Worm (Caenorhabditis elegans): ENCODE results near the gene F53F1.4.
A peak's percentile ranks its signal among the peaks of the same experiment; 100 is the strongest.

F53F1.4 gene

DNA sequence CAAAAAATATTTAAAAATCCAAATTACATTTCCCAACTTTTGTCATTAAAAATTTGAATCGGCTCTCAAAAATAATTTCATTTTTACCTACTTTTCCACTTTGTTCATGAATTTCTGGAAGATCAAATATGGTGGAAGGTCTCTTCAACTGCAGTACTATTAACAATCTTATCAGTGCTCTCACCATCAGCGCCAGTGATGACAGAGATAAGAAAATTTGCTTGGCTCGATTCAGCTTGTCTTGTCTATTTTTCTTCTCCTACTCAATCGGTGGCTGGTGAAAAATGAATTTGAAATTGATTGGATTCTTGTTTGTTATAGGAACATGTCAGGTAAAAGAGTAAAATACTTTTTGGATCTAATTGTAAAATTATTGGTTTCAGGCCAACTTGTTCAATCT, 29.9 kb upstream of the F53F1.4 start, which contains the start of gene cpz-2:
cpz-2 (plus strand) TSS at position 210 of the 400 bp plus-strand sequence.
- TF ChIP-seq gmeb-1 (tag; optimal IDR thresholded peaks at IDR 0.05) = peak; percentile 12
- TF ChIP-seq unc-39 (tag; optimal IDR thresholded peaks at IDR 0.05) = no peak
- TF ChIP-seq skn-1 (tag; optimal IDR thresholded peaks at IDR 0.05) = peak; percentile 23
- TF ChIP-seq fos-1 (tag; optimal IDR thresholded peaks at IDR 0.05) = peak; percentile 70
- peak; percentile 21 for TF ChIP-seq crh-2 (tag; optimal IDR thresholded peaks at IDR 0.05)

ce11 chrV:13385798-13386197, 25.1 kb upstream of the F53F1.4 start, which contains the start of gene gcy-34:
gcy-34 (minus strand) TSS chrV:13385898.
- TF ChIP-seq mab-5 (tag; optimal IDR thresholded peaks at IDR 0.05) (no peak), nhr-237 (tag; optimal IDR thresholded peaks at IDR 0.05) (no peak), egl-27 (tag; optimal IDR thresholded peaks at IDR 0.05) (no peak)

- TF ChIP-seq unc-39 (tag; optimal IDR thresholded peaks at IDR 0.05) (no peak), nhr-12 (tag; optimal IDR thresholded peaks at IDR 0.05) (no peak), crh-2 (tag; optimal IDR thresholded peaks at IDR 0.05) (no peak), unc-55 (GFP tag; optimal IDR thresholded peaks at IDR 0.05) (no peak), sma-3 (GFP tag; optimal IDR thresholded peaks at IDR 0.05) (no peak), mab-5 (tag; optimal IDR thresholded peaks at IDR 0.05) (no peak), ZK546.5 (tag; optimal IDR thresholded peaks at IDR 0.05) (no peak), mbf-1 (tag; optimal IDR thresholded peaks at IDR 0.05) (no peak)
Measured at ce11 chrV:13387472-13387871, 23.4 kb upstream of the F53F1.4 start.

- no peak for TF ChIP-seq nhr-6 (tag; optimal IDR thresholded peaks at IDR 0.05)
- TF ChIP-seq lsy-2 (tag; optimal IDR thresholded peaks at IDR 0.05) = no peak
- TF ChIP-seq ama-1 (optimal IDR thresholded peaks at IDR 0.05) = no peak
- TF ChIP-seq elt-1 (tag; optimal IDR thresholded peaks at IDR 0.05) = no peak
- no peak for TF ChIP-seq F13H6.1 (tag; optimal IDR thresholded peaks at IDR 0.05)
- no peak for TF ChIP-seq Y55F3AM.14 (GFP tag; optimal IDR thresholded peaks at IDR 0.05)
- no peak for TF ChIP-seq R02D3.7 (tag; optimal IDR thresholded peaks at IDR 0.05)
- TF ChIP-seq unc-39 (tag; optimal IDR thresholded peaks at IDR 0.05) = no peak
- no peak for TF ChIP-seq unc-62 (GFP tag; optimal IDR thresholded peaks at IDR 0.05)
- no peak for TF ChIP-seq dmd-4 (tag; optimal IDR thresholded peaks at IDR 0.05)
- TF ChIP-seq nhr-237 (tag; optimal IDR thresholded peaks at IDR 0.05) = no peak
- TF ChIP-seq unc-55 (GFP tag; optimal IDR thresholded peaks at IDR 0.05) = no peak
- TF ChIP-seq aly-2 (tag; optimal IDR thresholded peaks at IDR 0.05) = no peak
- TF ChIP-seq mdl-1 (tag; optimal IDR thresholded peaks at IDR 0.05) = no peak
- no peak for TF ChIP-seq gmeb-1 (tag; optimal IDR thresholded peaks at IDR 0.05)
- TF ChIP-seq lin-39 (tag; optimal IDR thresholded peaks at IDR 0.05) = no peak
- no peak for TF ChIP-seq nhr-25 (tag; optimal IDR thresholded peaks at IDR 0.05)
- TF ChIP-seq nhr-21 (tag; optimal IDR thresholded peaks at IDR 0.05) = no peak
- TF ChIP-seq ztf-4 (tag; optimal IDR thresholded peaks at IDR 0.05) = no peak
- no peak for TF ChIP-seq skn-1 (tag; optimal IDR thresholded peaks at IDR 0.05)
Measured at ce11 chrV:13388961-13389360, 21.9 kb upstream of the F53F1.4 start.

DNA sequence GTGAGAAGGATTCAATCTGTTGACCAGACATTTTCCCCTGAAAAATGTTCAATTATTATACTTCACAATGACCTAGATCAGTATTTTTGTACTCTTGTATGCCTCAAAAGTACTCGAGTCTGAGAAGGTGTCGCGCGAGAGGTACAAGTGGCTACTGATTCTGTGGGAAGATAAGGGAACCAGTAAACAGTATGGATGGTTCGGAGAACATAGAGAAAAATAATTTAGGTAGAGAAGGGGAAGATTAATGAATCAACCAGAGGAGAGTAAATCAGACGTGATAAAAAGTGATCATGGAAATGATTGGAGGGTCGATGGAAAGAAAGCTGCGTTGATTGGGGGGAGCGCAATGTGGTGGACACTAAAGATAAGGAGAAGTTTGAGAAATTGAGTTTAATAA, 21.4 kb upstream of the F53F1.4 start:
- TF ChIP-seq ztf-1 (GFP tag; conservative IDR thresholded peaks at IDR 0.05) = no peak
- no peak for TF ChIP-seq zag-1 (tag; optimal IDR thresholded peaks at IDR 0.05)
- peak; percentile 38 for TF ChIP-seq fos-1 (tag; optimal IDR thresholded peaks at IDR 0.05)
- no peak for TF ChIP-seq lin-11 (tag; optimal IDR thresholded peaks at IDR 0.05)
- TF ChIP-seq egl-27 (tag; optimal IDR thresholded peaks at IDR 0.05) = peak; percentile 67
- TF ChIP-seq ztf-11 (tag; optimal IDR thresholded peaks at IDR 0.05) = no peak
- no peak for TF ChIP-seq nhr-12 (tag; optimal IDR thresholded peaks at IDR 0.05)
- TF ChIP-seq elt-3 (tag; optimal IDR thresholded peaks at IDR 0.05) = no peak
- TF ChIP-seq unc-62 (GFP tag; optimal IDR thresholded peaks at IDR 0.05) = no peak
- no peak for TF ChIP-seq unc-39 (tag; optimal IDR thresholded peaks at IDR 0.05)
- TF ChIP-seq nhr-6 (tag; optimal IDR thresholded peaks at IDR 0.05) = no peak
- no peak for TF ChIP-seq sem-4 (tag; optimal IDR thresholded peaks at IDR 0.05)
- no peak for TF ChIP-seq skn-1 (tag; optimal IDR thresholded peaks at IDR 0.05)
- TF ChIP-seq ceh-82 (tag; optimal IDR thresholded peaks at IDR 0.05) = no peak
- no peak for TF ChIP-seq lin-13 (GFP tag; optimal IDR thresholded peaks at IDR 0.05)
- peak in 1 of 2 experiments; percentile 2 for TF ChIP-seq lsy-2 (tag; optimal IDR thresholded peaks at IDR 0.05)
- TF ChIP-seq R02D3.7 (tag; optimal IDR thresholded peaks at IDR 0.05) = no peak
- TF ChIP-seq nhr-25 (tag; optimal IDR thresholded peaks at IDR 0.05) = peak; percentile 50
- peak; percentile 64 for TF ChIP-seq nhr-21 (tag; optimal IDR thresholded peaks at IDR 0.05)
- TF ChIP-seq ztf-4 (tag; optimal IDR thresholded peaks at IDR 0.05) = no peak
- TF ChIP-seq sma-9 (GFP tag; optimal IDR thresholded peaks at IDR 0.05) = peak; percentile 64
- TF ChIP-seq sma-9 (tag; optimal IDR thresholded peaks at IDR 0.05) = no peak
- TF ChIP-seq sma-3 (GFP tag; optimal IDR thresholded peaks at IDR 0.05) = peak; percentile 74
- no peak for TF ChIP-seq aly-2 (tag; optimal IDR thresholded peaks at IDR 0.05)
- no peak for TF ChIP-seq snpc-4 (tag; optimal IDR thresholded peaks at IDR 0.05)
- TF ChIP-seq ama-1 (optimal IDR thresholded peaks at IDR 0.05) = no peak
- TF ChIP-seq unc-55 (GFP tag; optimal IDR thresholded peaks at IDR 0.05) = no peak
- TF ChIP-seq nhr-23 (tag; optimal IDR thresholded peaks at IDR 0.05) = no peak
- TF ChIP-seq gmeb-1 (tag; optimal IDR thresholded peaks at IDR 0.05) = no peak
- TF ChIP-seq dmd-4 (tag; optimal IDR thresholded peaks at IDR 0.05) = no peak
- no peak for TF ChIP-seq nhr-237 (tag; optimal IDR thresholded peaks at IDR 0.05)
- TF ChIP-seq blmp-1 (tag; optimal IDR thresholded peaks at IDR 0.05; ENCODE audit: insufficient read depth) = no peak
- TF ChIP-seq alr-1 (tag; optimal IDR thresholded peaks at IDR 0.05) = no peak
- no peak for TF ChIP-seq Y55F3AM.14 (GFP tag; optimal IDR thresholded peaks at IDR 0.05)
- TF ChIP-seq nhr-11 (tag; optimal IDR thresholded peaks at IDR 0.05) = no peak
